Worm (Caenorhabditis elegans) whole organism, L4 larva: ENCODE data around the gene srbc-23.

ENCODE experiments used
- R02D3.7 ChIP-seq: fragments of 150-350 bp; sonication (generic microtip); optimal IDR thresholded peaks from 3 replicates; lab custom pipeline; 2014; ENCODE audit warnings: missing biosample characterization, missing genetic modification characterization
- ZK337.2 ChIP-seq: fragments of 200-800 bp; sonication (Bioruptor generic); IDR thresholded peaks from 2 replicates; pipeline ENCODE4 v1.3.6; 2022; ENCODE audit warnings: missing genetic modification reagents, missing genetic modification characterization, missing compliant biosample characterization
- ama-1 ChIP-seq: fragments of 150-350 bp; optimal IDR thresholded peaks from 2 replicates; lab custom pipeline; 2014; ENCODE audit warnings: inconsistent platforms, mixed read lengths
- ceh-44 ChIP-seq: fragments of 200-800 bp; sonication (Bioruptor generic); IDR thresholded peaks from 2 replicates; pipeline ENCODE4 v1.3.6; 2022; ENCODE audit warnings: missing genetic modification reagents, missing genetic modification characterization, missing compliant biosample characterization
- ceh-82 ChIP-seq: sonication (generic microtip); optimal IDR thresholded peaks from 2 replicates; lab custom pipeline; 2017; ENCODE audit warnings: missing biosample characterization, missing genetic modification characterization
- egl-27 ChIP-seq: sonication (generic microtip); optimal IDR thresholded peaks from 3 replicates; lab custom pipeline; 2017; ENCODE audit warnings: missing biosample characterization, missing genetic modification reagents, missing genetic modification characterization
- gei-8 ChIP-seq: fragments of 200-800 bp; sonication (Bioruptor generic); optimal IDR thresholded peaks from 2 replicates; lab custom pipeline; 2018; ENCODE audit warnings: mild to moderate bottlenecking, missing genetic modification characterization, missing compliant biosample characterization
- jun-1 ChIP-seq: fragments of 150-350 bp; optimal IDR thresholded peaks from 2 replicates; lab custom pipeline; 2014; ENCODE audit warnings: missing biosample characterization, missing genetic modification reagents, missing genetic modification characterization
- lsy-2 ChIP-seq, 2 experiments: fragments of 150-350 bp in 1 of 2; sonication (generic microtip) in 1 of 2; optimal IDR thresholded peaks; 2 replicates each; lab custom pipeline; 2014 to 2017; ENCODE audit warnings: missing biosample characterization in 2 of 2, missing genetic modification characterization in 2 of 2
- madf-9 ChIP-seq: fragments of 200-800 bp; sonication (Bioruptor generic); conservative IDR thresholded peaks from 2 replicates; pipeline ENCODE4 v1.3.6; 2022; ENCODE audit warnings: missing genetic modification reagents, missing genetic modification characterization, missing compliant biosample characterization
- nhr-10 ChIP-seq: fragments of 150-350 bp; optimal IDR thresholded peaks from 2 replicates; lab custom pipeline; 2014; ENCODE audit warnings: missing biosample characterization, missing genetic modification characterization
- nhr-11 ChIP-seq: fragments of 150-350 bp; optimal IDR thresholded peaks from 2 replicates; lab custom pipeline; 2014; ENCODE audit warnings: missing biosample characterization, missing genetic modification characterization
- skn-1 ChIP-seq: fragments of 150-350 bp; optimal IDR thresholded peaks from 2 replicates; lab custom pipeline; 2014; ENCODE audit warnings: missing biosample characterization, missing genetic modification characterization
- unc-39 ChIP-seq: sonication (generic microtip); optimal IDR thresholded peaks from 2 replicates; lab custom pipeline; 2017; ENCODE audit warnings: missing biosample characterization, missing genetic modification characterization

- no peak for TF ChIP-seq ceh-44 (GFP tag; lab: Robert Waterston, UW)
- TF ChIP-seq madf-9, result no peak
- TF ChIP-seq egl-27 (tag; lab: Kevin White, UChicago), result no peak
- TF ChIP-seq lsy-2 (tag; optimal IDR thresholded peaks at IDR 0.05; lab: Kevin White, UChicago), result no peak
- no peak for TF ChIP-seq gei-8
- no peak for TF ChIP-seq jun-1 (tag; lab: Kevin White, UChicago)
- no peak for TF ChIP-seq R02D3.7
- TF ChIP-seq nhr-10 (tag; lab: Kevin White, UChicago), result no peak
- TF ChIP-seq skn-1 (tag; lab: Kevin White, UChicago), result no peak
- no peak for TF ChIP-seq ZK337.2 (GFP tag; lab: Robert Waterston, UW)
- TF ChIP-seq unc-39 (tag; lab: Kevin White, UChicago), result no peak
- no peak for TF ChIP-seq nhr-11
- TF ChIP-seq ama-1, result no peak
- no peak for TF ChIP-seq ceh-82 (tag; lab: Kevin White, UChicago)
These were observed 47.9 kb downstream of the srbc-23 start, which contains the start of gene cyp-32B1 for ce11 chrV:2201240-2201639.
